Fruit fly (Drosophila melanogaster): Measurements from ENCODE around the gene CG13375.

The CG13375 gene

DNA sequence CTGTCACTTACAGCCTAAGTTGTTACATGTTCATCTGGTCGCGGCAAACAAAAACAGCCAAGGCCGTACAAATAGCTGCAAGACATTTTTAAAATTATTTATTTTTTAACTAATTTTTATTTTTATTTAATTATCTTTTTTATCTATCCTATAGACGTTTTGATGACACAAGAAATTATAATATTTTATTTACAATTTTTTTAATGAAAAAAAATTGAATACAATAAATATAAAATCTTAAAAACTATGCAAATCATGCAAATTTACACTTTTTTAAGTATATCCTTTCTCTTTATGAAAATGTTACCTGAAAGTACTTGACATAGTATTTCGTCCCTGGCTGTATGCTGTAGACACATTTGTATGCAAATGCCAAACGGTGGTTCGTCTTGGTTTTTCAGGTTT lies 43.4 kb upstream of the CG13375 start (continued):
- peak; percentile 64 for TF ChIP-seq lmd (GFP tag; IDR thresholded peaks at IDR 0.05)
- TF ChIP-seq CG10959 (GFP tag; IDR thresholded peaks at IDR 0.05): no peak
- peak; percentile 47; the same call in 1 of the 2 replicates for TF ChIP-seq CG9932 (GFP tag; IDR thresholded peaks at IDR 0.05)
- peak; percentile 73 for TF ChIP-seq Asciz (GFP tag; optimal IDR thresholded peaks at IDR 0.05)
- no peak for TF ChIP-seq B-H2 (GFP tag; optimal IDR thresholded peaks at IDR 0.05)
- TF ChIP-seq CG34422 (GFP tag; IDR thresholded peaks at IDR 0.05): 0 out of 3 replicates have a peak, but pooled peaks have one; percentile 31
- TF ChIP-seq CG32532 (GFP tag; IDR thresholded peaks at IDR 0.05): peak; percentile 70; the same call in 1 of the 2 replicates
- TF ChIP-seq CG7928 (GFP tag; optimal IDR thresholded peaks at IDR 0.05): no peak
- TF ChIP-seq CG11695 (GFP tag; IDR thresholded peaks at IDR 0.05): peak; percentile 89
- TF ChIP-seq Dip2 (GFP tag; IDR thresholded peaks at IDR 0.05): no peak
- no peak for TF ChIP-seq CG5245 (GFP tag; optimal IDR thresholded peaks at IDR 0.05)
- no peak for TF ChIP-seq dan (GFP tag; IDR thresholded peaks at IDR 0.05)
- peak in 1 of 2 experiments; percentile 93 for TF ChIP-seq Hr51 (GFP tag; optimal IDR thresholded peaks at IDR 0.05)
- TF ChIP-seq CG18599 (GFP tag; optimal IDR thresholded peaks at IDR 0.05): peak; percentile 78
- no peak for TF ChIP-seq pfk (GFP tag; optimal IDR thresholded peaks at IDR 0.05)
- no peak for TF ChIP-seq sima (GFP tag; optimal IDR thresholded peaks at IDR 0.05)
- peak; percentile 55 for TF ChIP-seq Vsx1 (GFP tag; optimal IDR thresholded peaks at IDR 0.05)
- peak; percentile 22 for TF ChIP-seq CG4820 (GFP tag; optimal IDR thresholded peaks at IDR 0.05)
- peak; percentile 21; the same call in 1 of the 2 replicates for TF ChIP-seq CG4404 (GFP tag; IDR thresholded peaks at IDR 0.05)
- TF ChIP-seq shn (GFP tag; optimal IDR thresholded peaks at IDR 0.05): no peak
- peak; percentile 50; the same call in 1 of the 2 replicates for TF ChIP-seq danr (GFP tag; IDR thresholded peaks at IDR 0.05)
- TF ChIP-seq CG13424 (tag; optimal IDR thresholded peaks at IDR 0.05): peak; percentile 91
- TF ChIP-seq CG11560 (tag; IDR thresholded peaks at IDR 0.05): no peak
- no peak for TF ChIP-seq dati (GFP tag; IDR thresholded peaks at IDR 0.05)
- peak; percentile 25 for TF ChIP-seq CG8359 (GFP tag; optimal IDR thresholded peaks at IDR 0.05; ENCODE audit: borderline replicate concordance)
- peak; percentile 74 for TF ChIP-seq CG6813 (GFP tag; optimal IDR thresholded peaks at IDR 0.05)
- peak; percentile 44 for TF ChIP-seq ind (GFP tag; optimal IDR thresholded peaks at IDR 0.05)

DNA sequence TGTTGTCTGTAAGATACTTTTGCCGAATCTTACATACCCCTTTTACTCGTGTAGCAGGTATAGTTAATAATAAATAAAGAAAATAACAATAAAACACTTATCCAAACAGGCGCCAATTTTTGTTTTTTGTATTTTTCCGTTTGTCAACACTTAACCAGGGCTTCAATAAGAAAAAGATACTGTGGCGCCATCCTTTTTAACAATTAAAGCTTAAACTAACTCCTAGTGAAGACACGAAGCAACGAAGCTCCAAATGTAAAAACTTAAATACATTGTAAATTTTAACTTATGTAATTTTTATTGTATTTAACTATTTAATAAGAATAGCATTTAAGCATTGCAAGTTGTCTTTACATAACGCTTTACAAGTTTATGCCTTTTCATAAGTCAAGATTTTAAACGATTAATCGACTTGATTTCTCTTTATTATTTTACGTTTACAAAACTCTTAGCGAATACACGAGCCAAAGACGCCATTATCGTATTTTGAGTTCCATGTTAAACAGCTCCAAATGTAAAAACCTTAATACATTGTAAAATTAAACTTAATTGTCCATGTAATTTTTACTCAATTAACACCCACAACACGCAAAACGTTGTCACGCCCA lies 42.0 kb upstream of the CG13375 start:
- TF ChIP-seq pita (GFP tag; optimal IDR thresholded peaks at IDR 0.05): peak; percentile 43
- TF ChIP-seq Sry-β (GFP tag; optimal IDR thresholded peaks at IDR 0.05): no peak
- no peak for TF ChIP-seq NFAT (GFP tag; IDR thresholded peaks at IDR 0.05)
- peak; percentile 65 for TF ChIP-seq CG10267 (tag; optimal IDR thresholded peaks at IDR 0.05)
- peak; percentile 2 for TF ChIP-seq nmo (GFP tag; optimal IDR thresholded peaks at IDR 0.05)
- TF ChIP-seq cad (GFP tag; optimal IDR thresholded peaks at IDR 0.05): no peak
- peak; percentile 35 for TF ChIP-seq Lhr (GFP tag; optimal IDR thresholded peaks at IDR 0.05)
- peak; percentile 64 for TF ChIP-seq Med (GFP tag)
- peak; percentile 46; the same call in 1 of the 3 replicates for TF ChIP-seq knrl (GFP tag; IDR thresholded peaks at IDR 0.05; ENCODE audit: partially characterized antibody)
- no peak for TF ChIP-seq pan (optimal IDR thresholded peaks at IDR 0.05)
- TF ChIP-seq pan (GFP tag; optimal IDR thresholded peaks at IDR 0.05 in 1 of 2, IDR thresholded peaks at IDR 0.05 in 1 of 2): no peak
- TF ChIP-seq CG7928 (GFP tag; optimal IDR thresholded peaks at IDR 0.05): peak; percentile 85
- TF ChIP-seq Pdp1 (GFP tag; optimal IDR thresholded peaks at IDR 0.05): peak in 1 of 2 experiments; percentile 71
- TF ChIP-seq CG9932 (GFP tag; IDR thresholded peaks at IDR 0.05): no peak
- TF ChIP-seq CG1647 (GFP tag; optimal IDR thresholded peaks at IDR 0.05): no peak
- TF ChIP-seq slp2 (GFP tag; optimal IDR thresholded peaks at IDR 0.05): no peak
- peak; percentile 61 for TF ChIP-seq phol (tag; optimal IDR thresholded peaks at IDR 0.05)
- no peak for TF ChIP-seq CG14014 (GFP tag; IDR thresholded peaks at IDR 0.05)
- TF ChIP-seq stwl (tag; optimal IDR thresholded peaks at IDR 0.05): peak; percentile 70
- TF ChIP-seq slbo (GFP tag; IDR thresholded peaks at IDR 0.05): peak; percentile 51; the same call in 1 of the 2 replicates
- peak; percentile 15 for TF ChIP-seq pzg (GFP tag; optimal IDR thresholded peaks at IDR 0.05)
- peak; percentile 90 for TF ChIP-seq CTCF (GFP tag; optimal IDR thresholded peaks at IDR 0.05)
- TF ChIP-seq amos (GFP tag; IDR thresholded peaks at IDR 0.05; ENCODE audit: partially characterized antibody): peak; percentile 15; the same call in 1 of the 2 replicates
- no peak for TF ChIP-seq sd (tag; optimal IDR thresholded peaks at IDR 0.05)
- TF ChIP-seq sug (tag; optimal IDR thresholded peaks at IDR 0.05): no peak
